Fruit fly (Drosophila melanogaster) whole organism, prepupa: ENCODE measurements around the gene CG18130.

Experiments
- CG10631 ChIP-seq: fragments of 200-800 bp; sonication (Bioruptor generic); optimal IDR thresholded peaks from 2 replicates; lab custom pipeline; 2016; ENCODE audit warnings: missing biosample characterization, missing genetic modification characterization
- CG10669 ChIP-seq: fragments of 200-800 bp; sonication (Bioruptor generic); optimal IDR thresholded peaks from 3 replicates; lab custom pipeline; 2018; ENCODE audit warnings: missing biosample characterization, mild to moderate bottlenecking, missing genetic modification characterization, moderate library complexity
- CG11294 ChIP-seq: fragments of 200-800 bp; sonication (Bioruptor generic); IDR thresholded peaks from 2 replicates; pipeline ENCODE4 v1.3.6; 2022; ENCODE audit warnings: missing biosample characterization, missing genetic modification characterization
- CG11762 ChIP-seq: fragments of 200-800 bp; sonication (Bioruptor generic); optimal IDR thresholded peaks from 3 replicates; lab custom pipeline; 2016; ENCODE audit warnings: missing biosample characterization, missing genetic modification characterization; ENCODE audit not compliant: insufficient read depth
- CG11902 ChIP-seq: fragments of 200-800 bp; sonication (Bioruptor generic); optimal IDR thresholded peaks from 3 replicates; lab custom pipeline; 2016; ENCODE audit warnings: missing biosample characterization, missing genetic modification characterization
- CG15336 ChIP-seq: fragments of 200-800 bp; sonication (Bioruptor generic); IDR thresholded peaks from 2 replicates; pipeline ENCODE4 v1.3.6; 2022; ENCODE audit warnings: missing biosample characterization, missing genetic modification characterization
- CG1621 ChIP-seq: fragments of 200-800 bp; sonication (Bioruptor generic); optimal IDR thresholded peaks from 3 replicates; lab custom pipeline; 2018; ENCODE audit warnings: missing biosample characterization, mild to moderate bottlenecking, missing genetic modification characterization
- CG16779 ChIP-seq: fragments of 200-800 bp; sonication (Bioruptor generic); optimal IDR thresholded peaks from 3 replicates; lab custom pipeline; 2017; ENCODE audit warnings: missing biosample characterization, mild to moderate bottlenecking, missing genetic modification characterization
- CG3032 ChIP-seq: fragments of 200-800 bp; optimal IDR thresholded peaks from 2 replicates; lab custom pipeline; 2019; ENCODE audit warnings: missing biosample characterization, mild to moderate bottlenecking, missing genetic modification characterization, moderate library complexity
- CG31627 ChIP-seq: fragments of 200-800 bp; sonication (Bioruptor generic); optimal IDR thresholded peaks from 3 replicates; lab custom pipeline; 2016; ENCODE audit warnings: missing biosample characterization, missing genetic modification characterization
- CG32006 ChIP-seq: fragments of 200-800 bp; sonication (Bioruptor generic); optimal IDR thresholded peaks from 3 replicates; lab custom pipeline; 2017; ENCODE audit warnings: missing biosample characterization, mild to moderate bottlenecking, missing genetic modification characterization
- CG34406 ChIP-seq: fragments of 200-800 bp; sonication (Bioruptor generic); optimal IDR thresholded peaks from 3 replicates; lab custom pipeline; 2016; ENCODE audit warnings: missing biosample characterization, missing genetic modification characterization
- CG3919 ChIP-seq: fragments of 200-800 bp; sonication (Bioruptor generic); optimal IDR thresholded peaks from 3 replicates; lab custom pipeline; 2016; ENCODE audit warnings: missing biosample characterization, missing genetic modification characterization
- CG6808 ChIP-seq: fragments of 200-800 bp; sonication (Bioruptor generic); optimal IDR thresholded peaks from 3 replicates; lab custom pipeline; 2017; ENCODE audit warnings: missing biosample characterization, missing genetic modification characterization, mild to moderate bottlenecking, moderate library complexity, missing genetic modification reagents
- CG7368 ChIP-seq: fragments of 200-800 bp; sonication (Bioruptor generic); optimal IDR thresholded peaks from 3 replicates; lab custom pipeline; 2016; ENCODE audit warnings: missing biosample characterization, missing genetic modification characterization
- CG8119 ChIP-seq: fragments of 200-800 bp; sonication (Bioruptor generic); IDR thresholded peaks from 3 replicates; pipeline ENCODE4 v1.3.6; 2022; ENCODE audit warnings: missing biosample characterization, missing genetic modification characterization
- CG8632 ChIP-seq: fragments of 200-800 bp; sonication (Bioruptor generic); optimal IDR thresholded peaks from 3 replicates; lab custom pipeline; 2016; ENCODE audit warnings: missing biosample characterization, missing genetic modification characterization
- Eip93F ChIP-seq: fragments of 200-800 bp; sonication (Bioruptor generic); optimal IDR thresholded peaks from 2 replicates; lab custom pipeline; 2016; ENCODE audit warnings: missing biosample characterization, mild to moderate bottlenecking, missing genetic modification characterization
- Ets21C ChIP-seq: fragments of 200-800 bp; sonication (Bioruptor generic); optimal IDR thresholded peaks from 3 replicates; lab custom pipeline; 2016; ENCODE audit warnings: missing biosample characterization, missing genetic modification characterization
- Ets96B ChIP-seq: fragments of 200-800 bp; optimal IDR thresholded peaks from 2 replicates; lab custom pipeline; 2019; ENCODE audit warnings: missing biosample characterization, mild to moderate bottlenecking, missing genetic modification characterization, moderate library complexity
- Gug ChIP-seq: fragments of 200-800 bp; sonication (Bioruptor generic); IDR thresholded peaks from 2 replicates; pipeline ENCODE4 v1.3.6; 2022; ENCODE audit warnings: missing biosample characterization, missing genetic modification characterization
- Hr39 ChIP-seq: fragments of 200-800 bp; sonication (Bioruptor generic); optimal IDR thresholded peaks from 2 replicates; lab custom pipeline; 2016; ENCODE audit warnings: missing biosample characterization, missing genetic modification characterization
- Hr4 ChIP-seq: fragments of 200-800 bp; sonication (Bioruptor generic); optimal IDR thresholded peaks from 3 replicates; lab custom pipeline; 2016; ENCODE audit warnings: missing biosample characterization, missing genetic modification characterization
- Lpt ChIP-seq: fragments of 200-800 bp; sonication (Bioruptor generic); optimal IDR thresholded peaks from 3 replicates; lab custom pipeline; 2016; ENCODE audit warnings: missing biosample characterization, missing genetic modification characterization
- OdsH ChIP-seq: fragments of 200-800 bp; sonication (Bioruptor generic); optimal IDR thresholded peaks from 3 replicates; lab custom pipeline; 2016; ENCODE audit warnings: missing biosample characterization, missing genetic modification characterization
- Smox ChIP-seq: fragments of 200-800 bp; sonication (Bioruptor generic); optimal IDR thresholded peaks from 3 replicates; lab custom pipeline; 2016; ENCODE audit warnings: missing biosample characterization, missing genetic modification characterization
- Sox102F ChIP-seq: fragments of 200-800 bp; sonication (Bioruptor generic); optimal IDR thresholded peaks from 2 replicates; lab custom pipeline; 2016; ENCODE audit warnings: missing biosample characterization, mild to moderate bottlenecking, missing genetic modification characterization
- Sox14 ChIP-seq: fragments of 200-800 bp; sonication (Bioruptor generic); optimal IDR thresholded peaks from 3 replicates; lab custom pipeline; 2016; ENCODE audit warnings: missing biosample characterization, missing genetic modification characterization
- Sox15 ChIP-seq: fragments of 200-800 bp; sonication (Bioruptor generic); optimal IDR thresholded peaks from 3 replicates; lab custom pipeline; 2016; ENCODE audit warnings: missing biosample characterization, missing genetic modification characterization
- acj6 ChIP-seq: fragments of 200-800 bp; sonication (Bioruptor generic); optimal IDR thresholded peaks from 3 replicates; lab custom pipeline; 2016; ENCODE audit warnings: missing biosample characterization, missing genetic modification characterization
- cyc ChIP-seq: fragments of 200-800 bp; sonication (Bioruptor generic); optimal IDR thresholded peaks from 3 replicates; lab custom pipeline; 2016; ENCODE audit warnings: missing biosample characterization, missing genetic modification characterization
- dsx ChIP-seq: fragments of 200-800 bp; optimal IDR thresholded peaks from 3 replicates; lab custom pipeline; 2019; ENCODE audit warnings: missing biosample characterization, mild to moderate bottlenecking, missing genetic modification characterization, moderate library complexity; ENCODE audit not compliant: poor library complexity, severe bottlenecking
- esn ChIP-seq: fragments of 200-800 bp; sonication (Bioruptor generic); optimal IDR thresholded peaks from 2 replicates; lab custom pipeline; 2016; ENCODE audit warnings: missing biosample characterization, mild to moderate bottlenecking, missing genetic modification characterization, moderate library complexity
- fd59A ChIP-seq: fragments of 200-800 bp; sonication (Bioruptor generic); optimal IDR thresholded peaks from 2 replicates; lab custom pipeline; 2017; ENCODE audit warnings: missing biosample characterization, mild to moderate bottlenecking, missing genetic modification characterization, missing genetic modification reagents
- fd85E ChIP-seq: fragments of 200-800 bp; sonication (Bioruptor generic); optimal IDR thresholded peaks from 3 replicates; lab custom pipeline; 2016; ENCODE audit warnings: missing biosample characterization, missing genetic modification characterization
- fkh ChIP-seq: fragments of 200-800 bp; sonication (Bioruptor generic); optimal IDR thresholded peaks from 3 replicates; lab custom pipeline; 2017; ENCODE audit warnings: missing biosample characterization, mild to moderate bottlenecking, missing genetic modification characterization, moderate library complexity
- lz ChIP-seq: fragments of 200-800 bp; sonication (Bioruptor generic); optimal IDR thresholded peaks from 3 replicates; lab custom pipeline; 2016; ENCODE audit warnings: missing biosample characterization, missing genetic modification characterization
- net ChIP-seq: fragments of 200-800 bp; sonication (Bioruptor generic); optimal IDR thresholded peaks from 3 replicates; lab custom pipeline; 2016; ENCODE audit warnings: missing biosample characterization, missing genetic modification characterization
- pdm3 ChIP-seq: fragments of 200-800 bp; sonication (Bioruptor generic); optimal IDR thresholded peaks from 3 replicates; lab custom pipeline; 2016; ENCODE audit warnings: missing biosample characterization, missing genetic modification characterization
- salr ChIP-seq, 2 experiments: fragments of 200-800 bp; sonication (Bioruptor generic); optimal IDR thresholded peaks; 3 replicates each; lab custom pipeline; 2016 to 2018; ENCODE audit warnings: missing biosample characterization in 2 of 2, missing genetic modification characterization in 2 of 2, mild to moderate bottlenecking in 1 of 2
- spab ChIP-seq: fragments of 200-800 bp; sonication (Bioruptor generic); optimal IDR thresholded peaks from 2 replicates; lab custom pipeline; 2017; ENCODE audit warnings: missing biosample characterization, mild to moderate bottlenecking, missing genetic modification characterization, missing genetic modification reagents
- ss ChIP-seq, 2 experiments: fragments of 200-800 bp; sonication (Bioruptor generic); optimal IDR thresholded peaks; 2 replicates in 1 of 2; 3 replicates in 1 of 2; lab custom pipeline; 2017 to 2018; ENCODE audit warnings: mild to moderate bottlenecking in 2 of 2, missing biosample characterization in 2 of 2, missing genetic modification characterization in 2 of 2, moderate library complexity in 1 of 2
- svp ChIP-seq: fragments of 200-800 bp; sonication (Bioruptor generic); peaks from one replicate; lab custom pipeline; 2016; ENCODE audit warnings: missing biosample characterization, missing genetic modification characterization
- vri ChIP-seq: fragments of 200-800 bp; sonication (Bioruptor generic); optimal IDR thresholded peaks from 3 replicates; lab custom pipeline; 2016; ENCODE audit warnings: missing biosample characterization, mild to moderate bottlenecking, missing genetic modification characterization

The CG18130 gene

dm6 chrX:11999974-12000618, 7.5 kb upstream of the CG18130 start (continued):
- TF ChIP-seq Lpt (GFP tag; lab: Kevin White, UChicago) (no peak), CG11762 (GFP tag; lab: Kevin White, UChicago) (peak; percentile 55), Ets21C (peak; percentile 23), fd59A (peak; percentile 48), salr (GFP tag; optimal IDR thresholded peaks at IDR 0.05; lab: Kevin White, UChicago) (peak in 1 of 2 experiments; percentile 29), net (GFP tag; lab: Kevin White, UChicago) (peak; percentile 65), acj6 (GFP tag; lab: Kevin White, UChicago) (peak; percentile 60), CG3919 (GFP tag; lab: Kevin White, UChicago) (peak; percentile 64), CG6808 (GFP tag; lab: Kevin White, UChicago) (peak; percentile 15), Sox15 (peak; percentile 41), CG3032 (tag; lab: Kevin White, UChicago) (peak; percentile 60), dsx (peak; percentile 56), Sox102F (peak; percentile 65), CG1621 (peak; percentile 45), CG32006 (peak; percentile 45), esn (GFP tag; lab: Kevin White, UChicago) (peak; percentile 61), Gug (GFP tag; lab: Robert Waterston, UW) (no peak), Eip93F (GFP tag; lab: Kevin White, UChicago) (no peak), Sox14 (peak; percentile 45), CG7368 (GFP tag; lab: Kevin White, UChicago) (peak; percentile 58), fkh (GFP tag; lab: Kevin White, UChicago) (no peak), CG11294 (no peak), svp (GFP tag; lab: Kevin White, UChicago) (peak; percentile 71), CG31627 (GFP tag; lab: Kevin White, UChicago) (peak; percentile 38), CG34406 (peak; percentile 55), Ets96B (tag; lab: Kevin White, UChicago) (peak; percentile 63), CG11902 (GFP tag; lab: Kevin White, UChicago) (peak; percentile 25)
- TF ChIP-seq, all 60 proteins: peak for 48

dm6 chrX:11993279-11993678, 711 bp upstream of the CG18130 start:
- TF ChIP-seq CG3919 (GFP tag; lab: Kevin White, UChicago) (no peak), Lpt (GFP tag; lab: Kevin White, UChicago) (no peak), CG15336 (GFP tag; lab: Robert Waterston, UW) (no peak), Eip93F (GFP tag; lab: Kevin White, UChicago) (no peak), CG6808 (GFP tag; lab: Kevin White, UChicago) (no peak), CG8119 (GFP tag; lab: Robert Waterston, UW) (no peak), spab (GFP tag; lab: Kevin White, UChicago) (no peak), CG16779 (tag; lab: Kevin White, UChicago) (no peak), Hr39 (GFP tag; lab: Kevin White, UChicago) (no peak), CG10631 (GFP tag; lab: Kevin White, UChicago) (no peak), CG7368 (GFP tag; lab: Kevin White, UChicago) (no peak), OdsH (GFP tag; lab: Kevin White, UChicago) (no peak), CG8632 (GFP tag; lab: Kevin White, UChicago) (no peak), Gug (GFP tag; lab: Robert Waterston, UW) (no peak), vri (no peak), dsx (no peak)

- TF ChIP-seq Eip93F (GFP tag; lab: Kevin White, UChicago) = no peak
- no peak for TF ChIP-seq OdsH (GFP tag; lab: Kevin White, UChicago)
- no peak for TF ChIP-seq acj6 (GFP tag; lab: Kevin White, UChicago)
- TF ChIP-seq CG15336 (GFP tag; lab: Robert Waterston, UW) = no peak
- no peak for TF ChIP-seq CG1621
- no peak for TF ChIP-seq spab (GFP tag; lab: Kevin White, UChicago)
- no peak for TF ChIP-seq Smox
- TF ChIP-seq cyc (GFP tag; lab: Kevin White, UChicago) = no peak
- TF ChIP-seq fd85E (GFP tag; lab: Kevin White, UChicago) = no peak
- TF ChIP-seq CG11762 (GFP tag; lab: Kevin White, UChicago) = no peak
- no peak for TF ChIP-seq CG10669
- TF ChIP-seq CG31627 (GFP tag; lab: Kevin White, UChicago) = no peak
- no peak for TF ChIP-seq ss (GFP tag; optimal IDR thresholded peaks at IDR 0.05; lab: Kevin White, UChicago)
- no peak for TF ChIP-seq lz (GFP tag; lab: Kevin White, UChicago)
- TF ChIP-seq Hr4 (GFP tag; lab: Kevin White, UChicago) = no peak
- TF ChIP-seq CG3919 (GFP tag; lab: Kevin White, UChicago) = no peak
- no peak for TF ChIP-seq pdm3 (GFP tag; lab: Kevin White, UChicago)
These were observed 3.7 kb downstream of the CG18130 start, which contains the start of gene tsg for dm6 chrX:11988912-11989311. Gene tsg, minus strand, starts transcription at chrX:11988948.
